Worm (Caenorhabditis elegans) whole organism, L4/young adult: Measurements from ENCODE around the gene nhr-135.
A peak's percentile ranks its signal among the peaks of the same experiment; 100 is the strongest.

ENCODE experiments used
- W03F9.2 ChIP-seq: fragments of 150-350 bp; optimal IDR thresholded peaks from 2 replicates; lab custom pipeline; 2014; ENCODE audit warnings: missing biosample characterization, missing genetic modification characterization
- dao-5 ChIP-seq: sonication (generic microtip); optimal IDR thresholded peaks from 2 replicates; lab custom pipeline; 2016; ENCODE audit warnings: missing genotype, missing genetic modification characterization, moderate library complexity, missing compliant biosample characterization
- him-1 ChIP-seq: sonication (generic microtip); optimal IDR thresholded peaks from 2 replicates; lab custom pipeline; 2016; ENCODE audit warnings: missing genotype, missing genetic modification reagents, missing genetic modification characterization, missing compliant biosample characterization

Gene nhr-135

ce11 chrV:7093720-7094401 lies at the start of gene nhr-135:
Gene nhr-135 (minus strand): TSS chrV:7093770.
- TF ChIP-seq W03F9.2 (tag; lab: Kevin White, UChicago) (peak; percentile 42), him-1 (tag; lab: Kevin White, UChicago) (no peak)

- TF ChIP-seq W03F9.2 (tag; lab: Kevin White, UChicago) (no peak), him-1 (tag; lab: Kevin White, UChicago) (no peak), dao-5 (tag; lab: Kevin White, UChicago) (no peak)
Measured at ce11 chrV:7142661-7143060, 49.1 kb upstream of the nhr-135 start.

- TF ChIP-seq dao-5 (tag; lab: Kevin White, UChicago) (no peak), him-1 (tag; lab: Kevin White, UChicago) (no peak), W03F9.2 (tag; lab: Kevin White, UChicago) (no peak)
Measured at ce11 chrV:7141864-7142263, 48.3 kb upstream of the nhr-135 start, which contains the start of gene ugt-40. Gene ugt-40 (minus strand): TSS chrV:7141964.

- TF ChIP-seq dao-5 (tag; lab: Kevin White, UChicago) (no peak), W03F9.2 (tag; lab: Kevin White, UChicago) (no peak), him-1 (tag; lab: Kevin White, UChicago) (no peak)
Measured at ce11 chrV:7140368-7140767, 46.8 kb upstream of the nhr-135 start.

DNA sequence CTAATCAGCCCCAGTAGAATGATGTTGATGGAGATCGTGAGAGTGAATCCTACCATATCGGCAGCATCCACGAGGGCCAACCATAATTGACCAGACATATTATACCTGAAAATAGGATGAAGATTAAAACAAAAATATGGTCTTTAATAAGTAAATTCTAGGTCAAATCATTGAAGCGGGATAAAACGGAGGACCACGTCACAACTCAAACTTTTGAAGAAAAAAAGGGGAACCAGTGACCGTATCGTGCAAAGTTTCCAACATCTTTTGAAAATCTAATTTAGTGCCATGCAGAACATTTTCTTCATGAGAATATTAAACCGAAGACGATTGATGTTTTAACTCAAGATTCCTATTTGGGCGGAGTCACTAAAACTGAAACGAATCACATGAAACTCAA lies 44.8 kb upstream of the nhr-135 start, which contains the start of gene str-112:
TSS of gene str-112 (minus strand) at position 101 of the 400 bp plus-strand sequence.
- TF ChIP-seq W03F9.2 (tag; lab: Kevin White, UChicago), result no peak
- no peak for TF ChIP-seq dao-5 (tag; lab: Kevin White, UChicago)
- no peak for TF ChIP-seq him-1 (tag; lab: Kevin White, UChicago)

DNA sequence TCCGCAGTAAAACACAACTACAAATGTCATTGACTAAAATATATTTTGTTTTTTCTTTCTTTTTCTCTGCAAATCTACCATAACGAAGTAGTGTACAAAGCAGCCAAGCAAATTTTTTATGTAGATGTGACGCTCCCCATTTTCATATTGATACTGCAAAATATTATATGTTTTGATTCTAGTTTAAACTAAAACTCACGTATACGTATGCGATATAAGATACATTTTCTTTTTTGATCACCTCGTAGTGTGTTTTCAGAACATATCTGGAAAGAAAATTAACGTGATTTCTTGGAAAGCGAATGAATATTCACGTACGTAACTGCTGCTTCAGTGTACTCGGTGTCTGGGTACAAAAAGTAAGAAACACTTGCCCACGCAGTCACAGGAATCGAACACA lies 43.3 kb upstream of the nhr-135 start:
- TF ChIP-seq him-1 (tag; lab: Kevin White, UChicago) (no peak), dao-5 (tag; lab: Kevin White, UChicago) (no peak), W03F9.2 (tag; lab: Kevin White, UChicago) (no peak)

DNA sequence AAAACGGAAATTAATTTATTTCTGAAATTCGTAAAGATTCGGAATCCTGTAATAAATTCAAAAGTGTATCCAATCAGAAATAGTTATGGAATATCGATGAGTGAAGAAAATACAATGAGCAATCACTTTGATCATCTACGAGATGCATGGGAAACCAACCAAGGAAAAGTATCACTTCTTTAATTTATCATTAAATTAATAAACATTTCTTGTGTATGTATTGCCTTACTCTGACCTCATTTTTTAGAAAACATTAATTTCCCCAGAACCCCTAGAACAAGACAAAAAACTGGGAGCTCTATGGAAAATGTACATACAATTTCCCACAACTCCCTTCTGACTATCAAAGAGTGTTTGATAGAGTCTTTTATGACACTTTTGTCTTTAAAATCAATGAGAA lies 40.4 kb upstream of the nhr-135 start, which contains the start of gene F10D2.16:
TSS of gene F10D2.16 (plus strand) at position 301 of the 400 bp plus-strand sequence.
- TF ChIP-seq him-1 (tag; lab: Kevin White, UChicago) (no peak), W03F9.2 (tag; lab: Kevin White, UChicago) (no peak), dao-5 (tag; lab: Kevin White, UChicago) (no peak)

ce11 chrV:7132248-7132647 lies 38.7 kb upstream of the nhr-135 start, which contains the start of gene sre-10:
Gene sre-10 (plus strand): TSS chrV:7132548.
- no peak for TF ChIP-seq dao-5 (tag; lab: Kevin White, UChicago)
- TF ChIP-seq W03F9.2 (tag; lab: Kevin White, UChicago), result no peak
- no peak for TF ChIP-seq him-1 (tag; lab: Kevin White, UChicago)

DNA sequence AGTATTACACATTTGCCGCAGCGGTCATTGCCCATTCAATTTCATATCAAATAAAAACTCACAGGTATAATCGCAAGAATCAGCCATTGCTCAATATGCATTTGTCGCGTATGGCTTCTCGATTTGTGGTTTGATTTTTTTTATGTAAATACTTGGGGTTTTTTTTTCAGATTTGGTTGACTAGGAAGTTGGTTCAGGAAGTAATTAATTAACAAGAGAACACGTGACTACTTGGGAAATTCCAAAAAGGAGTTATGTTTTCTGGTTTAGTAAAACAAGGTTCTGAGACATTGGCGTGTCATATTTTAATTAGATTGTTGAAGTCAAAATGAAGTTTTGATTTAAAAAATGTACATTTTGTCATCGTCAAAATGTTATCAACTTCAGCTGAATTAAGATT lies 37.4 kb upstream of the nhr-135 start, which contains the start of gene srx-36:
TSS of gene srx-36 (minus strand) at position 101 of the 400 bp plus-strand sequence.
- TF ChIP-seq him-1 (tag; lab: Kevin White, UChicago) (no peak), dao-5 (tag; lab: Kevin White, UChicago) (no peak), W03F9.2 (tag; lab: Kevin White, UChicago) (no peak)

ce11 chrV:7129460-7129859 lies 35.9 kb upstream of the nhr-135 start, which contains the start of gene T01C4.8:
Gene T01C4.8 (minus strand): TSS chrV:7129560.
- no peak for TF ChIP-seq W03F9.2 (tag; lab: Kevin White, UChicago)
- no peak for TF ChIP-seq him-1 (tag; lab: Kevin White, UChicago)
- no peak for TF ChIP-seq dao-5 (tag; lab: Kevin White, UChicago)

DNA sequence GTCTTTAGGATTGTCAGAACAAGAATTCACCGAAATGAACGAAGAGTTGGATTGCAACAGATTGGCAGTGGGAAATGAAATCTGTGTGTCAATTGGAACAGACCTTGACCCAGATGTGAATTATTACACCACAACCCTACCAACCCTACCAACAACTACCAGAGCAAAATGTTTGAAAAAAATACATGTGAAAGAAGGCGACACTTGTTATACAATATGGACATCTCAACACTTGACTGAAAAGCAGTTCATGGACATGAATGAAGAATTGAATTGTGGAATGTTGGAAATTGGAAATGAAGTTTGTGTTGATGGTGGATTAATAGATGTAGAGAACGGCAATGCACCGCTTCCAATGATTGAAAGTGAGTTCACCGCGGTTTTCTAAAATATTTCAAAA lies 30.4 kb upstream of the nhr-135 start:
- TF ChIP-seq him-1 (tag; lab: Kevin White, UChicago), result no peak
- no peak for TF ChIP-seq dao-5 (tag; lab: Kevin White, UChicago)
- no peak for TF ChIP-seq W03F9.2 (tag; lab: Kevin White, UChicago)

DNA sequence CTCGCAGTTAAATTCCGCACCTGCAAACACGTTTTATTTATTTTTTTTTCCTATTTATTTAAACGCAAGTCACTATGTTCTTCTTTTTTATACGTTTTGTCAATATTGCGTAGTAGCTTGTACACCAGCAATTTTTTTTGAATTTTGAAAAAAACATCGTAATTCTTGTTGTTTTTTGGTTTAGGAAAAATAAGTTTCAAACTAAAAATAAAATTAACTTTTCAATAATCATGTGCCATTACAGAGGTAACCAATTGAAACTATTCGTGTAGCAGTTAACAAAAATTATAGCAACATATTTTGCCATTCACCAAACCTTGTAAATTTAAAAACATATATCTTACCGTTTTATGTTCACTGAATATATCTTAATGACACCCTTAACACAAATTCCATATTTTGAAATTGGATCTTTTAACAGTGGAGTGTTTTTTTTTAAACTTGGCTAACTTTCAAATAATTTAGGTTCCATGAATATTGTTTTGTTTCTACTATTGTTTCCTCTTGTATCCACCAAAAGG lies 29.7 kb upstream of the nhr-135 start, which contains the start of gene lmd-5:
TSS of gene lmd-5 (plus strand) at position 471 of the 521 bp plus-strand sequence.
- TF ChIP-seq dao-5 (tag; lab: Kevin White, UChicago) (no peak), W03F9.2 (tag; lab: Kevin White, UChicago) (no peak), him-1 (tag; lab: Kevin White, UChicago) (no peak)

- TF ChIP-seq him-1 (tag; lab: Kevin White, UChicago), result no peak
Measured at ce11 chrV:7120168-7120567, 26.6 kb upstream of the nhr-135 start, which contains the start of gene srx-34. Gene srx-34 (minus strand): TSS chrV:7120268.
